Fruit fly (Drosophila melanogaster): Measurements from ENCODE around the gene CG33500.

The CG33500 gene

DNA sequence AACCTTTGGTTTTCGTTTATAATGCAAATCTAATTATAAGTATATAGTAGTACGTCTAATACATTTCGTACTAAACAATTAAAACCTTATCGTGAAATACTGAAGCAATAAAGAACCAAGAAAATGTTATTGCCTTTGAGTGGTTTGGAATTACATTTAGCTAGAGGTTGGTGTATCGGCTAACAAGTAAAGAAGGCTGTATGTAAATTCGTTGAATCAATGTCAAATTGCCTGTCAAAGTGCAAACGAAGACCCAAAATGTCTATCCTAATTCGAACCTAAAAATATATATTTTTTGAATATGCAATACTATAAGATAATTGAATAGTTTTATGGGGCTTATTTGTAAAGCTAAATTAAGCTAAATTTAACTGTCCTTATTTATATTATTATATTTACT is 2.8 kb downstream of the CG33500 start (continued):
- TF ChIP-seq amos (GFP tag; IDR thresholded peaks at IDR 0.05; ENCODE audit: partially characterized antibody) (peak; percentile 58), knrl (GFP tag; IDR thresholded peaks at IDR 0.05; ENCODE audit: partially characterized antibody) (0 out of 3 replicates have a peak, but pooled peaks have one; percentile 29), HmgZ (tag; optimal IDR thresholded peaks at IDR 0.05) (peak; percentile 22), CG17361 (GFP tag; IDR thresholded peaks at IDR 0.05) (peak; percentile 33; the same call in 1 of the 3 replicates), Dad (GFP tag; optimal IDR thresholded peaks at IDR 0.05) (no peak), CG2199 (GFP tag; IDR thresholded peaks at IDR 0.05) (peak; percentile 89), gt (GFP tag; IDR thresholded peaks at IDR 0.05) (no peak), CoRest (tag; optimal IDR thresholded peaks at IDR 0.05) (peak; percentile 23), CG11093 (GFP tag; IDR thresholded peaks at IDR 0.05) (no peak), exex (tag; optimal IDR thresholded peaks at IDR 0.05) (peak; percentile 5), CG18599 (GFP tag; optimal IDR thresholded peaks at IDR 0.05) (no peak), CG17186 (GFP tag; optimal IDR thresholded peaks at IDR 0.05) (no peak), CG8290 (GFP tag; optimal IDR thresholded peaks at IDR 0.05) (no peak), CG8290 (tag; optimal IDR thresholded peaks at IDR 0.05) (peak in 1 of 2 experiments; percentile 16), pzg (GFP tag; optimal IDR thresholded peaks at IDR 0.05) (peak; percentile 13), CG14710 (tag; optimal IDR thresholded peaks at IDR 0.05) (peak; percentile 12), Nf-YB (GFP tag; optimal IDR thresholded peaks at IDR 0.05) (no peak), ATbp (GFP tag; optimal IDR thresholded peaks at IDR 0.05) (no peak), CG15514 (GFP tag; optimal IDR thresholded peaks at IDR 0.05) (peak; percentile 32), BEAF-32 (GFP tag; optimal IDR thresholded peaks at IDR 0.05) (peak; percentile 31), CG7372 (GFP tag; IDR thresholded peaks at IDR 0.05) (no peak), CG10366 (GFP tag; IDR thresholded peaks at IDR 0.05) (no peak), CG11695 (GFP tag; IDR thresholded peaks at IDR 0.05) (no peak), chinmo (GFP tag; IDR thresholded peaks at IDR 0.05; ENCODE audit: partially characterized antibody) (0 out of 4 replicates have a peak, but pooled peaks have one; percentile 38), CG12659 (GFP tag; optimal IDR thresholded peaks at IDR 0.05) (peak; percentile 31), CG8089 (GFP tag; optimal IDR thresholded peaks at IDR 0.05) (no peak), chm (GFP tag; IDR thresholded peaks at IDR 0.05) (no peak), CG10267 (tag; optimal IDR thresholded peaks at IDR 0.05) (no peak), Pdp1 (GFP tag; optimal IDR thresholded peaks at IDR 0.05) (no peak), Atf6 (GFP tag; IDR thresholded peaks at IDR 0.05) (no peak), Scr (GFP tag; IDR thresholded peaks at IDR 0.05; ENCODE audit: partially characterized antibody) (0 out of 2 replicates have a peak, but pooled peaks have one; percentile 20), CG10274 (GFP tag; optimal IDR thresholded peaks at IDR 0.05) (no peak), gfzf (GFP tag; optimal IDR thresholded peaks at IDR 0.05) (peak; percentile 33), CG6683 (GFP tag; optimal IDR thresholded peaks at IDR 0.05) (no peak), kni (GFP tag; optimal IDR thresholded peaks at IDR 0.05) (no peak), chn (GFP tag; optimal IDR thresholded peaks at IDR 0.05) (no peak), CG9817 (tag; optimal IDR thresholded peaks at IDR 0.05) (no peak), pum (GFP tag; optimal IDR thresholded peaks at IDR 0.05) (no peak), CG1832 (GFP tag; optimal IDR thresholded peaks at IDR 0.05) (no peak), unpg (GFP tag; optimal IDR thresholded peaks at IDR 0.05) (no peak), sug (tag; optimal IDR thresholded peaks at IDR 0.05) (peak; percentile 22), CG13775 (GFP tag; optimal IDR thresholded peaks at IDR 0.05) (no peak), Bteb2 (GFP tag; optimal IDR thresholded peaks at IDR 0.05) (no peak), Mes4 (GFP tag; optimal IDR thresholded peaks at IDR 0.05) (no peak), PHDP (tag; optimal IDR thresholded peaks at IDR 0.05) (no peak), CG6254 (GFP tag; optimal IDR thresholded peaks at IDR 0.05) (no peak), sr (GFP tag; IDR thresholded peaks at IDR 0.05) (no peak), CG16813 (GFP tag; IDR thresholded peaks at IDR 0.05; ENCODE audit: partially characterized antibody) (peak; percentile 50; the same call in 1 of the 3 replicates), sd (tag; optimal IDR thresholded peaks at IDR 0.05) (peak; percentile 15), CG30403 (GFP tag; optimal IDR thresholded peaks at IDR 0.05) (no peak)

Measured in whole organism, embryonic.